Fruit fly (Drosophila melanogaster): ENCODE data around the gene CG10041.

DNA sequence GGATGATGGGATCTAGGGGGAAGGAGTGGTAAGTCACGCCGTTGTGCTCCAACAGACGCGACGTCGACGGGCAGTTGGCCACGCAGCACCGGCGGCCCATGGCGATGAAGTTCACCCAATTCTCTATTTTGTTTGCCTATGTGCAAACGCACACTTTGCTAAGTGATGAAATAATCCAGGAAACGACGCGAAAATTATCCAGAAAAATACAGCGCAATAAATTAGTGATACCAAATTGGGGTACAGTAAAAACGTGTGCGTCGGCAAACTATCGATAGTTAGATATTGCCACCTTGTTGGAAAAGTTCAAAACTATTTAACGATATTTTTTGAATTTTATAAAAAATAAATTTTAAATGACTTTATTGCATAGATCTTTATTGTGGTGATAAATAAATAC is 4.1 kb upstream of the CG10041 start, which contains the start of gene MBD-R2:
- TF ChIP-seq CG8478 (optimal IDR thresholded peaks at IDR 0.05), result no peak
- TF ChIP-seq CTCF (optimal IDR thresholded peaks at IDR 0.05), result peak in 1 of 2 experiments; percentile 29
